Fruit fly (Drosophila melanogaster) whole organism, embryonic: ENCODE results near the gene Desat2.
A peak's percentile ranks its signal among the peaks of the same experiment; 100 is the strongest.

Experiments used
- Atf6 ChIP-seq: fragments of 200-800 bp; sonication (Bioruptor generic); IDR thresholded peaks from 2 replicates; pipeline ENCODE4 v1.3.6; 2022; ENCODE audit warnings: missing biosample characterization, missing genetic modification characterization
- Bdp1 ChIP-seq: fragments of 200-800 bp; sonication (Bioruptor generic); optimal IDR thresholded peaks from 3 replicates; lab custom pipeline; 2016; ENCODE audit warnings: missing biosample characterization, missing genetic modification characterization
- CG10366 ChIP-seq: fragments of 200-800 bp; sonication (Bioruptor generic); IDR thresholded peaks from 2 replicates; pipeline ENCODE4 v1.3.6; 2022; ENCODE audit warnings: missing biosample characterization, missing genetic modification characterization
- CG11504 ChIP-seq: fragments of 200-800 bp; sonication (Bioruptor generic); optimal IDR thresholded peaks from 3 replicates; lab custom pipeline; 2019; ENCODE audit warnings: missing biosample characterization, mild to moderate bottlenecking, missing genetic modification characterization, moderate library complexity
- CG12744 ChIP-seq: fragments of 200-800 bp; sonication (Bioruptor generic); optimal IDR thresholded peaks from 2 replicates; lab custom pipeline; 2016; ENCODE audit warnings: missing biosample characterization, missing genetic modification characterization
- CG13296 ChIP-seq: fragments of 200-800 bp; sonication (Bioruptor generic); optimal IDR thresholded peaks from 3 replicates; lab custom pipeline; 2018; ENCODE audit warnings: missing biosample characterization, mild to moderate bottlenecking, missing genetic modification characterization
- CG14014 ChIP-seq: fragments of 200-800 bp; sonication (Bioruptor generic); IDR thresholded peaks from 2 replicates; pipeline ENCODE4 v1.3.6; 2022; ENCODE audit warnings: missing biosample characterization, missing genetic modification characterization
- CG14860 ChIP-seq: fragments of 200-800 bp; sonication (Bioruptor generic); IDR thresholded peaks from 3 replicates; pipeline ENCODE4 v1.3.6; 2022; ENCODE audit warnings: missing biosample characterization, missing genetic modification characterization; ENCODE audit not compliant: partially characterized antibody
- CG16815 ChIP-seq: fragments of 200-800 bp; sonication (Bioruptor generic); optimal IDR thresholded peaks from 3 replicates; lab custom pipeline; 2017; ENCODE audit warnings: missing biosample characterization, mild to moderate bottlenecking, missing genetic modification characterization
- CG2202 ChIP-seq: fragments of 200-800 bp; sonication (Bioruptor generic); optimal IDR thresholded peaks from 2 replicates; lab custom pipeline; 2018; ENCODE audit warnings: missing biosample characterization, mild to moderate bottlenecking, missing genetic modification characterization
- CG31365 ChIP-seq: fragments of 200-800 bp; sonication (Bioruptor generic); optimal IDR thresholded peaks from 2 replicates; lab custom pipeline; 2018; ENCODE audit warnings: missing biosample characterization, mild to moderate bottlenecking, missing genetic modification characterization
- CG4328 ChIP-seq: fragments of 200-800 bp; sonication (Bioruptor generic); optimal IDR thresholded peaks from 3 replicates; lab custom pipeline; 2017; ENCODE audit warnings: missing biosample characterization, missing genetic modification reagents, missing genetic modification characterization
- CG5180 ChIP-seq: fragments of 200-800 bp; sonication (Bioruptor generic); optimal IDR thresholded peaks from 3 replicates; lab custom pipeline; 2017; ENCODE audit warnings: missing biosample characterization, missing genetic modification characterization, mild to moderate bottlenecking, moderate library complexity, missing genetic modification reagents
- CG6654 ChIP-seq: fragments of 200-800 bp; sonication (Bioruptor generic); optimal IDR thresholded peaks from 2 replicates; lab custom pipeline; 2017; ENCODE audit warnings: missing biosample characterization, mild to moderate bottlenecking, missing genetic modification characterization
- CG6791 ChIP-seq: fragments of 200-800 bp; sonication (Bioruptor generic); IDR thresholded peaks from 3 replicates; pipeline ENCODE4 v1.3.6; 2022; ENCODE audit warnings: missing biosample characterization, missing genetic modification characterization; ENCODE audit not compliant: partially characterized antibody
- CG8290 ChIP-seq, 3 experiments: fragments of 200-800 bp; sonication (Bioruptor generic); optimal IDR thresholded peaks; 2 replicates each; lab custom pipeline; 2016 to 2019; ENCODE audit warnings: missing biosample characterization in 3 of 3, missing genetic modification characterization in 3 of 3, mild to moderate bottlenecking in 2 of 3, moderate library complexity in 1 of 3
- CG9727 ChIP-seq: fragments of 200-800 bp; sonication (Bioruptor generic); optimal IDR thresholded peaks from 3 replicates; lab custom pipeline; 2017; ENCODE audit warnings: missing biosample characterization, mild to moderate bottlenecking, missing genetic modification characterization
- CG9817 ChIP-seq: fragments of 200-800 bp; sonication (Bioruptor generic); optimal IDR thresholded peaks from 2 replicates; lab custom pipeline; 2018; ENCODE audit warnings: missing biosample characterization, mild to moderate bottlenecking, missing genetic modification characterization, moderate library complexity
- HLHmδ ChIP-seq: fragments of 200-800 bp; sonication (Bioruptor generic); optimal IDR thresholded peaks from 2 replicates; lab custom pipeline; 2018; ENCODE audit warnings: missing biosample characterization, mild to moderate bottlenecking, missing genetic modification characterization, moderate library complexity
- Hand ChIP-seq: fragments of 200-800 bp; sonication (Bioruptor generic); optimal IDR thresholded peaks from 2 replicates; lab custom pipeline; 2017; ENCODE audit warnings: mild to moderate bottlenecking, missing biosample characterization, missing genetic modification reagents, missing genetic modification characterization
- Lpt ChIP-seq: fragments of >200 bp; optimal IDR thresholded peaks from 2 replicates; lab custom pipeline; 2018; ENCODE audit warnings: missing biosample characterization, missing genetic modification characterization
- Myb ChIP-seq: fragments of 200-800 bp; sonication (Bioruptor generic); optimal IDR thresholded peaks from 2 replicates; lab custom pipeline; 2016; ENCODE audit warnings: missing biosample characterization, missing genetic modification characterization
- NC2α ChIP-seq: fragments of 200-800 bp; sonication (Bioruptor generic); optimal IDR thresholded peaks from 2 replicates; lab custom pipeline; 2016; ENCODE audit warnings: missing biosample characterization, missing genetic modification characterization
- Taf1 ChIP-seq: fragments of 200-800 bp; sonication (Bioruptor generic); IDR thresholded peaks from 2 replicates; pipeline ENCODE4 v1.3.6; 2022; ENCODE audit warnings: missing biosample characterization, missing genetic modification characterization
- Trl ChIP-seq, 3 experiments: fragments of >200 bp in 2 of 3; fragments of 200-800 bp in 1 of 3; sonication (Bioruptor generic) in 1 of 3; optimal IDR thresholded peaks; 2 replicates in 1 of 3; 3 replicates in 2 of 3; lab custom pipeline; 2016 to 2017; ENCODE audit warnings: missing biosample characterization in 1 of 3, missing genetic modification characterization in 1 of 3
- Xrp1 ChIP-seq: fragments of 200-800 bp; sonication (Bioruptor generic); IDR thresholded peaks from 2 replicates; pipeline ENCODE4 v1.3.6; 2022; ENCODE audit warnings: missing biosample characterization, missing genetic modification characterization
- YL-1 ChIP-seq: fragments of 200-800 bp; sonication (Bioruptor generic); optimal IDR thresholded peaks from 3 replicates; lab custom pipeline; 2017; ENCODE audit warnings: missing biosample characterization, mild to moderate bottlenecking, missing genetic modification characterization
- ato ChIP-seq: fragments of 200-800 bp; sonication (Bioruptor generic); IDR thresholded peaks from 2 replicates; pipeline ENCODE4 v1.3.6; 2022; ENCODE audit warnings: missing biosample characterization, missing genetic modification characterization; ENCODE audit not compliant: partially characterized antibody
- chm ChIP-seq: fragments of 200-800 bp; sonication (Bioruptor generic); IDR thresholded peaks from 2 replicates; pipeline ENCODE4 v1.3.6; 2022; ENCODE audit warnings: missing biosample characterization, missing genetic modification characterization
- crp ChIP-seq, 2 experiments: fragments of 200-800 bp; sonication (Bioruptor generic); optimal IDR thresholded peaks; 2 replicates in 1 of 2; 3 replicates in 1 of 2; lab custom pipeline; 2017; ENCODE audit warnings: missing biosample characterization in 2 of 2, missing genetic modification characterization in 2 of 2, mild to moderate bottlenecking in 1 of 2, moderate library complexity in 1 of 2
- da ChIP-seq: fragments of 200-800 bp; sonication (Bioruptor generic); optimal IDR thresholded peaks from 2 replicates; lab custom pipeline; 2016; ENCODE audit warnings: missing biosample characterization, missing genetic modification characterization
- dm ChIP-seq: fragments of 200-800 bp; sonication (Bioruptor generic); optimal IDR thresholded peaks from 3 replicates; lab custom pipeline; 2016; ENCODE audit warnings: missing biosample characterization, missing genetic modification characterization
- en ChIP-seq: fragments of 200-800 bp; sonication (Bioruptor generic); optimal IDR thresholded peaks from 2 replicates; lab custom pipeline; 2016; ENCODE audit warnings: missing biosample characterization, missing genetic modification characterization
- fd96Cb ChIP-seq: fragments of 200-800 bp; sonication (Bioruptor generic); optimal IDR thresholded peaks from 2 replicates; lab custom pipeline; 2018; ENCODE audit warnings: missing biosample characterization, mild to moderate bottlenecking, missing genetic modification characterization, moderate library complexity
- fu2 ChIP-seq: fragments of 200-800 bp; sonication (Bioruptor generic); optimal IDR thresholded peaks from 2 replicates; lab custom pipeline; 2016; ENCODE audit warnings: missing biosample characterization, missing genetic modification characterization
- hbn ChIP-seq: fragments of 200-800 bp; sonication (Bioruptor generic); IDR thresholded peaks from 2 replicates; pipeline ENCODE4 v1.3.6; 2022; ENCODE audit warnings: missing biosample characterization, missing genetic modification characterization; ENCODE audit not compliant: partially characterized antibody
- nerfin-1 ChIP-seq: fragments of 200-800 bp; sonication (Bioruptor generic); optimal IDR thresholded peaks from 3 replicates; lab custom pipeline; 2019; ENCODE audit warnings: missing biosample characterization, mild to moderate bottlenecking, missing genetic modification characterization, moderate library complexity
- nom ChIP-seq: fragments of 200-800 bp; sonication (Bioruptor generic); optimal IDR thresholded peaks from 2 replicates; lab custom pipeline; 2017; ENCODE audit warnings: missing biosample characterization, missing genetic modification characterization, mild to moderate bottlenecking, moderate library complexity, missing genetic modification reagents
- oc ChIP-seq: fragments of 200-800 bp; sonication (Bioruptor generic); optimal IDR thresholded peaks from 2 replicates; lab custom pipeline; 2018; ENCODE audit warnings: missing biosample characterization, mild to moderate bottlenecking, missing genetic modification characterization, moderate library complexity
- odd ChIP-seq: fragments of 200-800 bp; sonication (Bioruptor generic); optimal IDR thresholded peaks from 2 replicates; lab custom pipeline; 2017; ENCODE audit warnings: missing biosample characterization, mild to moderate bottlenecking, missing genetic modification characterization
- pb ChIP-seq: fragments of 200-800 bp; sonication (Bioruptor generic); optimal IDR thresholded peaks from 3 replicates; lab custom pipeline; 2016; ENCODE audit warnings: missing biosample characterization, missing genetic modification characterization
- run ChIP-seq: fragments of 200-800 bp; sonication (Bioruptor generic); optimal IDR thresholded peaks from 3 replicates; lab custom pipeline; 2018; ENCODE audit warnings: missing biosample characterization, mild to moderate bottlenecking, missing genetic modification characterization
- salm ChIP-seq: fragments of 200-800 bp; sonication (Bioruptor generic); optimal IDR thresholded peaks from 2 replicates; lab custom pipeline; 2018; ENCODE audit warnings: missing biosample characterization, mild to moderate bottlenecking, missing genetic modification characterization
- ttk ChIP-seq: fragments of 200-800 bp; sonication (Bioruptor generic); IDR thresholded peaks from 2 replicates; pipeline ENCODE4 v2.1.2; 2022; ENCODE audit warnings: missing biosample characterization, missing genetic modification characterization
- wdn ChIP-seq: fragments of 200-800 bp; sonication (Bioruptor generic); IDR thresholded peaks from 2 replicates; pipeline ENCODE4 v1.3.6; 2022; ENCODE audit warnings: missing biosample characterization, missing genetic modification characterization
- wek ChIP-seq: fragments of 200-800 bp; sonication (Bioruptor generic); optimal IDR thresholded peaks from 3 replicates; lab custom pipeline; 2018; ENCODE audit warnings: missing biosample characterization, mild to moderate bottlenecking, missing genetic modification characterization, moderate library complexity
- wor ChIP-seq: fragments of 200-800 bp; sonication (Bioruptor generic); IDR thresholded peaks from 2 replicates; pipeline ENCODE4 v1.3.6; 2022; ENCODE audit warnings: missing biosample characterization, missing genetic modification characterization
- zen ChIP-seq: fragments of 200-800 bp; sonication (Bioruptor generic); optimal IDR thresholded peaks from 3 replicates; lab custom pipeline; 2018; ENCODE audit warnings: missing biosample characterization, mild to moderate bottlenecking, missing genetic modification characterization, moderate library complexity
- zen2 ChIP-seq: fragments of 200-800 bp; sonication (Bioruptor generic); IDR thresholded peaks from 3 replicates; pipeline ENCODE4 v1.3.6; 2022; ENCODE audit warnings: missing biosample characterization, missing genetic modification characterization; ENCODE audit not compliant: partially characterized antibody

Desat2 gene

dm6 chr3R:12448889-12449314 is 12.9 kb downstream of the Desat2 start, which contains the start of gene CG18549 (continued):
- peak; percentile 99 for TF ChIP-seq CG11504 (tag; lab: Kevin White, UChicago)
- peak; percentile 100 for TF ChIP-seq wor (GFP tag; lab: Robert Waterston, UW)
- no peak for TF ChIP-seq HLHmδ (GFP tag; lab: Kevin White, UChicago)
- TF ChIP-seq pb (GFP tag; lab: Kevin White, UChicago), result peak; percentile 98
- peak; percentile 100 for TF ChIP-seq nom (GFP tag; lab: Kevin White, UChicago)
- peak; percentile 99 for TF ChIP-seq CG16815 (GFP tag; lab: Kevin White, UChicago)
- peak; percentile 100 for TF ChIP-seq odd (GFP tag; lab: Kevin White, UChicago)
- TF ChIP-seq NC2α (GFP tag; lab: Kevin White, UChicago), result peak; percentile 99
- TF ChIP-seq CG4328 (GFP tag; lab: Kevin White, UChicago), result peak; percentile 99
- peak; percentile 100 for TF ChIP-seq salm (tag; lab: Kevin White, UChicago)
- peak; percentile 44 to 81 for TF ChIP-seq crp (GFP tag; optimal IDR thresholded peaks at IDR 0.05; lab: Kevin White, UChicago)
- peak; percentile 100 for TF ChIP-seq Xrp1
- TF ChIP-seq Bdp1 (GFP tag; lab: Kevin White, UChicago), result peak; percentile 96
- peak; percentile 71 for TF ChIP-seq ato (GFP tag; lab: Robert Waterston, UW)
- TF ChIP-seq Trl (optimal IDR thresholded peaks at IDR 0.05; lab: Kevin White, UChicago), result peak; percentile 46 to 53
- peak; percentile 99 for TF ChIP-seq Trl (GFP tag; optimal IDR thresholded peaks at IDR 0.05; lab: Kevin White, UChicago)
- TF ChIP-seq ttk (GFP tag; lab: Robert Waterston, UW), result peak; percentile 100
- peak; percentile 99 for TF ChIP-seq CG8290 (GFP tag; optimal IDR thresholded peaks at IDR 0.05; lab: Kevin White, UChicago)
- TF ChIP-seq CG8290 (tag; optimal IDR thresholded peaks at IDR 0.05; lab: Kevin White, UChicago), result peak; percentile 95 to 99
- peak; percentile 97 for TF ChIP-seq da (GFP tag; lab: Kevin White, UChicago)
- peak; percentile 84 for TF ChIP-seq zen2
- TF ChIP-seq hbn (GFP tag; lab: Robert Waterston, UW), result peak; percentile 86
- TF ChIP-seq wek (GFP tag; lab: Kevin White, UChicago), result peak; percentile 98
- peak; percentile 99 for TF ChIP-seq CG12744 (GFP tag; lab: Kevin White, UChicago)
- TF ChIP-seq chm (GFP tag; lab: Robert Waterston, UW), result peak; percentile 100
- TF ChIP-seq CG2202 (tag; lab: Kevin White, UChicago), result peak; percentile 100
- peak; percentile 100 for TF ChIP-seq zen (tag; lab: Kevin White, UChicago)
- peak; percentile 100 for TF ChIP-seq CG13296 (GFP tag; lab: Kevin White, UChicago)
- TF ChIP-seq Lpt (GFP tag; lab: Kevin White, UChicago), result no peak
- TF ChIP-seq fu2 (GFP tag; lab: Kevin White, UChicago), result peak; percentile 98
- peak; percentile 65 for TF ChIP-seq CG14860 (GFP tag; lab: Robert Waterston, UW)
- peak; percentile 95 for TF ChIP-seq CG5180
- TF ChIP-seq Atf6 (GFP tag; lab: Robert Waterston, UW), result peak; percentile 100
- peak; percentile 98 for TF ChIP-seq Taf1 (GFP tag; lab: Robert Waterston, UW)
- peak; percentile 100 for TF ChIP-seq YL-1
- peak; percentile 99 for TF ChIP-seq en (GFP tag; lab: Kevin White, UChicago)
- TF ChIP-seq CG10366 (GFP tag; lab: Robert Waterston, UW), result peak; percentile 100
- peak; percentile 100 for TF ChIP-seq CG9817 (tag; lab: Kevin White, UChicago)
- TF ChIP-seq Hand (GFP tag; lab: Kevin White, UChicago), result peak; percentile 99
- peak; percentile 92 for TF ChIP-seq Myb
- TF ChIP-seq nerfin-1, result peak; percentile 100
- TF ChIP-seq CG6654, result peak; percentile 94
- peak; percentile 100 for TF ChIP-seq run
- TF ChIP-seq oc, result peak; percentile 100
- TF ChIP-seq fd96Cb (tag; lab: Kevin White, UChicago), result peak; percentile 100
- TF ChIP-seq CG9727 (GFP tag; lab: Kevin White, UChicago), result peak; percentile 100
- TF ChIP-seq CG31365 (tag; lab: Kevin White, UChicago), result peak; percentile 95
- peak; percentile 100 for TF ChIP-seq CG14014
- peak; percentile 81 for TF ChIP-seq CG6791
- peak; percentile 98 for TF ChIP-seq dm (GFP tag; lab: Kevin White, UChicago)
- TF ChIP-seq wdn (GFP tag; lab: Robert Waterston, UW), result peak; percentile 99
